Fruit fly (Drosophila melanogaster): Measurements from ENCODE around the gene Klp3A.

Klp3A gene

dm6 chrX:2585055-2585715 lies 18.7 kb downstream of the Klp3A start, which contains the start of gene CG13760 (continued):
- peak; percentile 5 for TF ChIP-seq CG7839 (tag; optimal IDR thresholded peaks at IDR 0.05)
- TF ChIP-seq Nf-YC (tag; optimal IDR thresholded peaks at IDR 0.05) = no peak
- TF ChIP-seq Usf (GFP tag; optimal IDR thresholded peaks at IDR 0.05) = no peak
- TF ChIP-seq CG30020 (tag; optimal IDR thresholded peaks at IDR 0.05) = no peak
- TF ChIP-seq Blimp-1 (GFP tag; optimal IDR thresholded peaks at IDR 0.05) = no peak
- TF ChIP-seq CG3995 (GFP tag; optimal IDR thresholded peaks at IDR 0.05) = no peak
- TF ChIP-seq CG12744 (GFP tag; optimal IDR thresholded peaks at IDR 0.05) = no peak
- TF ChIP-seq ftz-f1 (GFP tag; optimal IDR thresholded peaks at IDR 0.05) = no peak
- no peak for TF ChIP-seq bcd (GFP tag; optimal IDR thresholded peaks at IDR 0.05)
- no peak for TF ChIP-seq vvl (GFP tag; IDR thresholded peaks at IDR 0.05)
- TF ChIP-seq CG9215 (GFP tag; IDR thresholded peaks at IDR 0.05) = no peak
- TF ChIP-seq CG1602 (GFP tag; optimal IDR thresholded peaks at IDR 0.05) = peak; percentile 2
- no peak for TF ChIP-seq slou (GFP tag; optimal IDR thresholded peaks at IDR 0.05)
- no peak for TF ChIP-seq Asciz (GFP tag; optimal IDR thresholded peaks at IDR 0.05)
- no peak for TF ChIP-seq CG2120 (GFP tag; optimal IDR thresholded peaks at IDR 0.05)
- TF ChIP-seq al (GFP tag; IDR thresholded peaks at IDR 0.05) = no peak
- no peak for TF ChIP-seq CG7928 (GFP tag; optimal IDR thresholded peaks at IDR 0.05)
- TF ChIP-seq CG12155 (GFP tag; optimal IDR thresholded peaks at IDR 0.05) = peak; percentile 0
- no peak for TF ChIP-seq HmgD (GFP tag; optimal IDR thresholded peaks at IDR 0.05)
- no peak for TF ChIP-seq exex (tag; optimal IDR thresholded peaks at IDR 0.05)
- TF ChIP-seq esg (GFP tag; conservative IDR thresholded peaks at IDR 0.05) = no peak
- peak; percentile 13; the same call in 1 of the 2 replicates for TF ChIP-seq amos (GFP tag; IDR thresholded peaks at IDR 0.05; ENCODE audit: partially characterized antibody)
- no peak for TF ChIP-seq Opbp (GFP tag; IDR thresholded peaks at IDR 0.05; ENCODE audit: partially characterized antibody)
- peak; percentile 8 for TF ChIP-seq CoRest (tag; optimal IDR thresholded peaks at IDR 0.05)
- 0 out of 2 replicates have a peak, but pooled peaks have one; percentile 20 for TF ChIP-seq Scr (GFP tag; IDR thresholded peaks at IDR 0.05; ENCODE audit: partially characterized antibody)
- peak; percentile 13 for TF ChIP-seq nom (GFP tag; optimal IDR thresholded peaks at IDR 0.05)
- TF ChIP-seq gce (GFP tag; IDR thresholded peaks at IDR 0.05) = no peak
- no peak for TF ChIP-seq Atf-2 (GFP tag; optimal IDR thresholded peaks at IDR 0.05)
- TF ChIP-seq CG6791 (GFP tag; IDR thresholded peaks at IDR 0.05; ENCODE audit: partially characterized antibody) = no peak
- TF ChIP-seq MESR4 (GFP tag; optimal IDR thresholded peaks at IDR 0.05) = peak; percentile 53
- no peak for TF ChIP-seq CG10366 (GFP tag; IDR thresholded peaks at IDR 0.05)
- TF ChIP-seq pnt (GFP tag; optimal IDR thresholded peaks at IDR 0.05) = no peak
- TF ChIP-seq dan (GFP tag; IDR thresholded peaks at IDR 0.05) = no peak
- TF ChIP-seq vfl (GFP tag; optimal IDR thresholded peaks at IDR 0.05) = no peak
- no peak for TF ChIP-seq CG17186 (GFP tag; optimal IDR thresholded peaks at IDR 0.05)
- no peak for TF ChIP-seq Lpt (GFP tag; optimal IDR thresholded peaks at IDR 0.05)
- no peak for TF ChIP-seq CG13296 (GFP tag; optimal IDR thresholded peaks at IDR 0.05)
- TF ChIP-seq schlank (tag; optimal IDR thresholded peaks at IDR 0.05) = no peak
- TF ChIP-seq sim (GFP tag; IDR thresholded peaks at IDR 0.05) = no peak
- TF ChIP-seq CG11504 (tag; optimal IDR thresholded peaks at IDR 0.05) = peak; percentile 6
- TF ChIP-seq CG9876 (GFP tag; optimal IDR thresholded peaks at IDR 0.05) = no peak
- TF ChIP-seq vnd (GFP tag; IDR thresholded peaks at IDR 0.05; ENCODE audit: partially characterized antibody) = no peak
- TF ChIP-seq en (GFP tag; optimal IDR thresholded peaks at IDR 0.05) = no peak
- TF ChIP-seq Deaf1 (tag; optimal IDR thresholded peaks at IDR 0.05) = no peak
- TF ChIP-seq Med (GFP tag) = peak; percentile 46
- peak; percentile 28; the same call in 1 of the 2 replicates for TF ChIP-seq bbx (GFP tag; IDR thresholded peaks at IDR 0.05; ENCODE audit: partially characterized antibody)
- TF ChIP-seq fd64A (GFP tag; optimal IDR thresholded peaks at IDR 0.05) = no peak
- TF ChIP-seq NC2α (GFP tag; optimal IDR thresholded peaks at IDR 0.05) = no peak
- TF ChIP-seq CG18764 (GFP tag; optimal IDR thresholded peaks at IDR 0.05) = no peak
- TF ChIP-seq HLH54F (GFP tag; optimal IDR thresholded peaks at IDR 0.05) = no peak

All from whole organism, embryonic.